Worm (Caenorhabditis elegans) whole organism, early embryonic: ENCODE measurements around the gene clec-182.

Experiments
- F13C5.2 ChIP-seq: sonication (generic microtip); optimal IDR thresholded peaks from 2 replicates; lab custom pipeline; 2017; ENCODE audit warnings: mild to moderate bottlenecking, missing genetic modification characterization, inconsistent platforms, missing compliant biosample characterization
- ama-1 ChIP-seq: fragments of 150-350 bp; optimal IDR thresholded peaks from 2 replicates; lab custom pipeline; 2014
- tbx-37 ChIP-seq: fragments of 200-800 bp; sonication (Bioruptor generic); conservative IDR thresholded peaks from 2 replicates; pipeline ENCODE4 v1.3.6; 2022; ENCODE audit warnings: missing genetic modification reagents, missing genetic modification characterization, missing compliant biosample characterization

- TF ChIP-seq tbx-37 (GFP tag; lab: Robert Waterston, UW) (no peak), F13C5.2 (tag; lab: Kevin White, UChicago) (no peak), ama-1 (lab: Kevin White, UChicago) (no peak)
Measured at ce11 chrIV:8816617-8817016, 18.5 kb upstream of the clec-182 start.
